Fruit fly (Drosophila melanogaster) whole organism, prepupa: Measurements from ENCODE around the gene CG14543.
A peak's percentile ranks its signal among the peaks of the same experiment; 100 is the strongest.

Source experiments
- Blimp-1 ChIP-seq: fragments of 200-800 bp; sonication (Bioruptor generic); optimal IDR thresholded peaks from 3 replicates; lab custom pipeline; 2017; ENCODE audit warnings: missing biosample characterization, missing genetic modification characterization, mild to moderate bottlenecking, moderate library complexity, missing genetic modification reagents
- CG10631 ChIP-seq: fragments of 200-800 bp; sonication (Bioruptor generic); optimal IDR thresholded peaks from 2 replicates; lab custom pipeline; 2016; ENCODE audit warnings: missing biosample characterization, missing genetic modification characterization
- CG11294 ChIP-seq: fragments of 200-800 bp; sonication (Bioruptor generic); IDR thresholded peaks from 2 replicates; pipeline ENCODE4 v1.3.6; 2022; ENCODE audit warnings: missing biosample characterization, missing genetic modification characterization
- CG11762 ChIP-seq: fragments of 200-800 bp; sonication (Bioruptor generic); optimal IDR thresholded peaks from 3 replicates; lab custom pipeline; 2016; ENCODE audit warnings: missing biosample characterization, missing genetic modification characterization; ENCODE audit not compliant: insufficient read depth
- CG11902 ChIP-seq: fragments of 200-800 bp; sonication (Bioruptor generic); optimal IDR thresholded peaks from 3 replicates; lab custom pipeline; 2016; ENCODE audit warnings: missing biosample characterization, missing genetic modification characterization
- CG15336 ChIP-seq: fragments of 200-800 bp; sonication (Bioruptor generic); IDR thresholded peaks from 2 replicates; pipeline ENCODE4 v1.3.6; 2022; ENCODE audit warnings: missing biosample characterization, missing genetic modification characterization
- CG1621 ChIP-seq: fragments of 200-800 bp; sonication (Bioruptor generic); optimal IDR thresholded peaks from 3 replicates; lab custom pipeline; 2018; ENCODE audit warnings: missing biosample characterization, mild to moderate bottlenecking, missing genetic modification characterization
- CG16779 ChIP-seq: fragments of 200-800 bp; sonication (Bioruptor generic); optimal IDR thresholded peaks from 3 replicates; lab custom pipeline; 2017; ENCODE audit warnings: missing biosample characterization, mild to moderate bottlenecking, missing genetic modification characterization
- CG3032 ChIP-seq: fragments of 200-800 bp; optimal IDR thresholded peaks from 2 replicates; lab custom pipeline; 2019; ENCODE audit warnings: missing biosample characterization, mild to moderate bottlenecking, missing genetic modification characterization, moderate library complexity
- CG32006 ChIP-seq: fragments of 200-800 bp; sonication (Bioruptor generic); optimal IDR thresholded peaks from 3 replicates; lab custom pipeline; 2017; ENCODE audit warnings: missing biosample characterization, mild to moderate bottlenecking, missing genetic modification characterization
- CG34406 ChIP-seq: fragments of 200-800 bp; sonication (Bioruptor generic); optimal IDR thresholded peaks from 3 replicates; lab custom pipeline; 2016; ENCODE audit warnings: missing biosample characterization, missing genetic modification characterization
- CG3919 ChIP-seq: fragments of 200-800 bp; sonication (Bioruptor generic); optimal IDR thresholded peaks from 3 replicates; lab custom pipeline; 2016; ENCODE audit warnings: missing biosample characterization, missing genetic modification characterization
- CG4318 ChIP-seq: fragments of 200-800 bp; sonication (Bioruptor generic); optimal IDR thresholded peaks from 3 replicates; lab custom pipeline; 2017; ENCODE audit warnings: missing biosample characterization, mild to moderate bottlenecking, missing genetic modification characterization
- CG6163 ChIP-seq: fragments of 200-800 bp; sonication (Bioruptor generic); IDR thresholded peaks from 3 replicates; pipeline ENCODE4 v1.3.6; 2022; ENCODE audit warnings: missing biosample characterization, missing genetic modification characterization
- CG6854 ChIP-seq: fragments of 200-800 bp; sonication (Bioruptor generic); optimal IDR thresholded peaks from 2 replicates; lab custom pipeline; 2017; ENCODE audit warnings: missing biosample characterization, mild to moderate bottlenecking, missing genetic modification characterization
- CG8119 ChIP-seq: fragments of 200-800 bp; sonication (Bioruptor generic); IDR thresholded peaks from 3 replicates; pipeline ENCODE4 v1.3.6; 2022; ENCODE audit warnings: missing biosample characterization, missing genetic modification characterization
- CG8632 ChIP-seq: fragments of 200-800 bp; sonication (Bioruptor generic); optimal IDR thresholded peaks from 3 replicates; lab custom pipeline; 2016; ENCODE audit warnings: missing biosample characterization, missing genetic modification characterization
- CG9139 ChIP-seq: fragments of 200-800 bp; sonication (Bioruptor generic); optimal IDR thresholded peaks from 3 replicates; lab custom pipeline; 2017; ENCODE audit warnings: missing biosample characterization, mild to moderate bottlenecking, missing genetic modification characterization
- Eip75B ChIP-seq: fragments of 200-800 bp; sonication (Bioruptor generic); optimal IDR thresholded peaks from 3 replicates; lab custom pipeline; 2016; ENCODE audit warnings: missing biosample characterization, missing genetic modification characterization
- Eip78C ChIP-seq: fragments of 200-800 bp; sonication (Bioruptor generic); peaks from one replicate; lab custom pipeline; 2016; ENCODE audit warnings: missing biosample characterization, missing genetic modification characterization
- Ets21C ChIP-seq: fragments of 200-800 bp; sonication (Bioruptor generic); optimal IDR thresholded peaks from 3 replicates; lab custom pipeline; 2016; ENCODE audit warnings: missing biosample characterization, missing genetic modification characterization
- Ets96B ChIP-seq: fragments of 200-800 bp; optimal IDR thresholded peaks from 2 replicates; lab custom pipeline; 2019; ENCODE audit warnings: missing biosample characterization, mild to moderate bottlenecking, missing genetic modification characterization, moderate library complexity
- Gug ChIP-seq: fragments of 200-800 bp; sonication (Bioruptor generic); IDR thresholded peaks from 2 replicates; pipeline ENCODE4 v1.3.6; 2022; ENCODE audit warnings: missing biosample characterization, missing genetic modification characterization
- Hr38 ChIP-seq: sonication (Bioruptor generic); optimal IDR thresholded peaks from 2 replicates; lab custom pipeline; 2016; ENCODE audit warnings: missing biosample characterization, missing genetic modification characterization
- Hr39 ChIP-seq: fragments of 200-800 bp; sonication (Bioruptor generic); optimal IDR thresholded peaks from 2 replicates; lab custom pipeline; 2016; ENCODE audit warnings: missing biosample characterization, missing genetic modification characterization
- Hr4 ChIP-seq: fragments of 200-800 bp; sonication (Bioruptor generic); optimal IDR thresholded peaks from 3 replicates; lab custom pipeline; 2016; ENCODE audit warnings: missing biosample characterization, missing genetic modification characterization
- Lpt ChIP-seq: fragments of 200-800 bp; sonication (Bioruptor generic); optimal IDR thresholded peaks from 3 replicates; lab custom pipeline; 2016; ENCODE audit warnings: missing biosample characterization, missing genetic modification characterization
- Met ChIP-seq: fragments of 200-800 bp; sonication (Bioruptor generic); optimal IDR thresholded peaks from 3 replicates; lab custom pipeline; 2016; ENCODE audit warnings: missing biosample characterization, missing genetic modification characterization
- OdsH ChIP-seq: fragments of 200-800 bp; sonication (Bioruptor generic); optimal IDR thresholded peaks from 3 replicates; lab custom pipeline; 2016; ENCODE audit warnings: missing biosample characterization, missing genetic modification characterization
- Smox ChIP-seq: fragments of 200-800 bp; sonication (Bioruptor generic); optimal IDR thresholded peaks from 3 replicates; lab custom pipeline; 2016; ENCODE audit warnings: missing biosample characterization, missing genetic modification characterization
- Sox102F ChIP-seq: fragments of 200-800 bp; sonication (Bioruptor generic); optimal IDR thresholded peaks from 2 replicates; lab custom pipeline; 2016; ENCODE audit warnings: missing biosample characterization, mild to moderate bottlenecking, missing genetic modification characterization
- Sox14 ChIP-seq: fragments of 200-800 bp; sonication (Bioruptor generic); optimal IDR thresholded peaks from 3 replicates; lab custom pipeline; 2016; ENCODE audit warnings: missing biosample characterization, missing genetic modification characterization
- Sox15 ChIP-seq: fragments of 200-800 bp; sonication (Bioruptor generic); optimal IDR thresholded peaks from 3 replicates; lab custom pipeline; 2016; ENCODE audit warnings: missing biosample characterization, missing genetic modification characterization
- achi ChIP-seq: fragments of 200-800 bp; sonication (Bioruptor generic); optimal IDR thresholded peaks from 3 replicates; lab custom pipeline; 2016; ENCODE audit warnings: missing biosample characterization, missing genetic modification characterization
- cyc ChIP-seq: fragments of 200-800 bp; sonication (Bioruptor generic); optimal IDR thresholded peaks from 3 replicates; lab custom pipeline; 2016; ENCODE audit warnings: missing biosample characterization, missing genetic modification characterization
- dsx ChIP-seq: fragments of 200-800 bp; optimal IDR thresholded peaks from 3 replicates; lab custom pipeline; 2019; ENCODE audit warnings: missing biosample characterization, mild to moderate bottlenecking, missing genetic modification characterization, moderate library complexity; ENCODE audit not compliant: poor library complexity, severe bottlenecking
- esn ChIP-seq: fragments of 200-800 bp; sonication (Bioruptor generic); optimal IDR thresholded peaks from 2 replicates; lab custom pipeline; 2016; ENCODE audit warnings: missing biosample characterization, mild to moderate bottlenecking, missing genetic modification characterization, moderate library complexity
- fd59A ChIP-seq: fragments of 200-800 bp; sonication (Bioruptor generic); optimal IDR thresholded peaks from 2 replicates; lab custom pipeline; 2017; ENCODE audit warnings: missing biosample characterization, mild to moderate bottlenecking, missing genetic modification characterization, missing genetic modification reagents
- fd85E ChIP-seq: fragments of 200-800 bp; sonication (Bioruptor generic); optimal IDR thresholded peaks from 3 replicates; lab custom pipeline; 2016; ENCODE audit warnings: missing biosample characterization, missing genetic modification characterization
- fkh ChIP-seq: fragments of 200-800 bp; sonication (Bioruptor generic); optimal IDR thresholded peaks from 3 replicates; lab custom pipeline; 2017; ENCODE audit warnings: missing biosample characterization, mild to moderate bottlenecking, missing genetic modification characterization, moderate library complexity
- net ChIP-seq: fragments of 200-800 bp; sonication (Bioruptor generic); optimal IDR thresholded peaks from 3 replicates; lab custom pipeline; 2016; ENCODE audit warnings: missing biosample characterization, missing genetic modification characterization
- pdm3 ChIP-seq: fragments of 200-800 bp; sonication (Bioruptor generic); optimal IDR thresholded peaks from 3 replicates; lab custom pipeline; 2016; ENCODE audit warnings: missing biosample characterization, missing genetic modification characterization
- spab ChIP-seq: fragments of 200-800 bp; sonication (Bioruptor generic); optimal IDR thresholded peaks from 2 replicates; lab custom pipeline; 2017; ENCODE audit warnings: missing biosample characterization, mild to moderate bottlenecking, missing genetic modification characterization, missing genetic modification reagents
- ss ChIP-seq, 2 experiments: fragments of 200-800 bp; sonication (Bioruptor generic); optimal IDR thresholded peaks; 2 replicates in 1 of 2; 3 replicates in 1 of 2; lab custom pipeline; 2017 to 2018; ENCODE audit warnings: mild to moderate bottlenecking in 2 of 2, missing biosample characterization in 2 of 2, missing genetic modification characterization in 2 of 2, moderate library complexity in 1 of 2
- svp ChIP-seq: fragments of 200-800 bp; sonication (Bioruptor generic); peaks from one replicate; lab custom pipeline; 2016; ENCODE audit warnings: missing biosample characterization, missing genetic modification characterization
- vri ChIP-seq: fragments of 200-800 bp; sonication (Bioruptor generic); optimal IDR thresholded peaks from 3 replicates; lab custom pipeline; 2016; ENCODE audit warnings: missing biosample characterization, mild to moderate bottlenecking, missing genetic modification characterization

Gene CG14543

DNA sequence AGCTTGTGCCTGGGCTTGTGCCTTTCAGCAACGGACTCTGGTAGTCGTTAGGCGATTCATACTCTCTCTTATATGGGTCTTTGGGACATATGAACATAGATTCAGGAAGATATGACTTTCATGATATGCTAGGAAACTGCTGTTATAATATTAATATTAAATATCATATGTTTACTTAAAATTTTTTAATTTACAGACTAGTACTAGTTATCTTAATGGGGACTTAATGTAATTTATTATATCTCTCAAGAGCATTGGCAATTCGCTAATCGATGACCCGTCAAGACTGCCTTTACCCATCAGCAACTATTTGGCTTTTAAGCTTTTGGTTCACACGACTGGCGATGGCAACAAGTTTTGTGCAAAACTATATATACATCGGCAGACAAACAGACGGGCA lies 37.2 kb upstream of the CG14543 start (continued):
- peak; percentile 68 for TF ChIP-seq Eip78C (GFP tag; lab: Kevin White, UChicago)
- peak; percentile 69 for TF ChIP-seq CG11294 (GFP tag; lab: Robert Waterston, UW)
- no peak for TF ChIP-seq svp (GFP tag; lab: Kevin White, UChicago)
- no peak for TF ChIP-seq Hr38 (GFP tag; lab: Kevin White, UChicago)
- no peak for TF ChIP-seq Blimp-1
- no peak for TF ChIP-seq Met (GFP tag; lab: Kevin White, UChicago)
- TF ChIP-seq esn (GFP tag; lab: Kevin White, UChicago), result no peak
- TF ChIP-seq Gug (GFP tag; lab: Robert Waterston, UW), result peak; percentile 76
- TF ChIP-seq OdsH (GFP tag; lab: Kevin White, UChicago), result peak; percentile 64
- peak; percentile 75 for TF ChIP-seq Hr4
- TF ChIP-seq Hr39, result no peak
- TF ChIP-seq Smox (GFP tag; lab: Kevin White, UChicago), result no peak
- no peak for TF ChIP-seq CG16779 (tag; lab: Kevin White, UChicago)
- TF ChIP-seq fd85E (GFP tag; lab: Kevin White, UChicago), result no peak
- peak; percentile 93 for TF ChIP-seq CG8119 (GFP tag; lab: Robert Waterston, UW)
- peak; percentile 91 for TF ChIP-seq CG32006 (GFP tag; lab: Kevin White, UChicago)
- TF ChIP-seq, all 60 proteins: peak for 29

DNA sequence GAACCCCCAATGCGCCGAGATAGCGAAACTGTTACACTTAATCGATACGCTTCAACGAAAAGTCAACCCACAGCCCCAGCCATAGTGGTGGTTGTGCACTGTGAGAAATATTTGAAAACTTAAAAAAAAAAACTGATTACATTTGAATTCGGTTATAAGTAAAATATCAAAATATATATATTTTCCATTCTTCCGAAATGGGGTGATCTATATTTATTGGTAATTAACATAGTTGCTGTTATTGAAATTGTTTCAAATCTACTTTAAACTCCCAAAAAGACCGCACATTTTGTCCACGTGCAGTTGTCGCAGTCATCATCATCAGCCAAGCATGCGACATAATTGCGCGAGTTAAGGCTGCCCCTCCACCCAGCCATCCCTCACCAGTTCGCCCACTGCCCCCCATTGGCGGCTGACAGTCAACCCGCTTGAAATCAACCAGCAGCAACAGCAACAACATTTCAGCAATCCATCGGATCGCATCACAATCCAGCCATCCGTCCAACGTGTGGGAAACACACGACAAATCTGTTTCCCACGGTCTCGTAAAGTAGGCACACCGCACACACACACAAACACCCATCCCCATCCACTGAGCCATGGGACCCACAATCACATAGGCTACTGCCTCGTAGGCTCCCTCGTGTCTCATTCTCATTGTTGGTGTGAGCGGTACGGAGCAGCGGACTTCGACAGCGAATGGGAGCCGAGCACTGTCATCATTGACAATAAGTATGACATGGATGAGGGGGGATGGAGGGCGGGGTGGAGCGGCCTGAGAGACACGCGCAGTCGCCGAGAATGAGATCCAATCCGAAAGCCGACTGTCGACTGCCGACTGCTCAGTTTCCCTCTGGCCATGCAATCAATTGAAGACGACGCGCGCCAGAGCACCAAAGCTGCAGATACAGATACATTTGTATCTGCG lies 35.9 kb upstream of the CG14543 start:
- TF ChIP-seq CG6854 (GFP tag; lab: Kevin White, UChicago), result no peak
- peak; percentile 88 for TF ChIP-seq CG32006 (GFP tag; lab: Kevin White, UChicago)
- TF ChIP-seq fkh (GFP tag; lab: Kevin White, UChicago), result no peak
- no peak for TF ChIP-seq dsx (GFP tag; lab: Kevin White, UChicago)
- TF ChIP-seq Sox14 (GFP tag; lab: Kevin White, UChicago), result peak; percentile 36
- peak; percentile 78 for TF ChIP-seq CG4318 (GFP tag; lab: Kevin White, UChicago)
- peak; percentile 6 for TF ChIP-seq Ets21C
- TF ChIP-seq Eip78C (GFP tag; lab: Kevin White, UChicago), result peak; percentile 89
- no peak for TF ChIP-seq Blimp-1
- TF ChIP-seq Smox (GFP tag; lab: Kevin White, UChicago), result peak; percentile 51
- TF ChIP-seq CG15336 (GFP tag; lab: Robert Waterston, UW), result peak; percentile 86
- TF ChIP-seq fd59A, result peak; percentile 55
- peak; percentile 61 for TF ChIP-seq Eip75B (GFP tag; lab: Kevin White, UChicago)
- TF ChIP-seq ss (GFP tag; optimal IDR thresholded peaks at IDR 0.05; lab: Kevin White, UChicago), result peak; percentile 9 to 61
- TF ChIP-seq CG11294 (GFP tag; lab: Robert Waterston, UW), result peak; percentile 19; the same call in 1 of the 2 replicates
- peak; percentile 72 for TF ChIP-seq Ets96B (tag; lab: Kevin White, UChicago)
- peak; percentile 62 for TF ChIP-seq CG8632 (GFP tag; lab: Kevin White, UChicago)
- peak; percentile 43 for TF ChIP-seq cyc (GFP tag; lab: Kevin White, UChicago)
- TF ChIP-seq CG6163 (GFP tag; lab: Robert Waterston, UW), result peak; percentile 81
- TF ChIP-seq CG9139 (GFP tag; lab: Kevin White, UChicago), result no peak
- peak; percentile 53 for TF ChIP-seq Sox15 (GFP tag; lab: Kevin White, UChicago)
- peak; percentile 77 for TF ChIP-seq achi (GFP tag; lab: Kevin White, UChicago)
- no peak for TF ChIP-seq fd85E (GFP tag; lab: Kevin White, UChicago)
- peak; percentile 68 for TF ChIP-seq CG3032 (tag; lab: Kevin White, UChicago)
- TF ChIP-seq svp (GFP tag; lab: Kevin White, UChicago), result no peak
- peak; percentile 76 for TF ChIP-seq CG10631
- TF ChIP-seq net (GFP tag; lab: Kevin White, UChicago), result peak; percentile 62
- TF ChIP-seq Lpt (GFP tag; lab: Kevin White, UChicago), result peak; percentile 25
- TF ChIP-seq CG1621 (tag; lab: Kevin White, UChicago), result peak; percentile 60
- peak; percentile 59 for TF ChIP-seq CG11762 (GFP tag; lab: Kevin White, UChicago)
- TF ChIP-seq Sox102F (GFP tag; lab: Kevin White, UChicago), result peak; percentile 26
- TF ChIP-seq CG11902 (GFP tag; lab: Kevin White, UChicago), result peak; percentile 47
- peak; percentile 73 for TF ChIP-seq CG34406
- peak; percentile 65 for TF ChIP-seq pdm3
- peak; percentile 58 for TF ChIP-seq Gug (GFP tag; lab: Robert Waterston, UW)
- peak; percentile 53 for TF ChIP-seq Met (GFP tag; lab: Kevin White, UChicago)
- TF ChIP-seq CG16779 (tag; lab: Kevin White, UChicago), result peak; percentile 40
- peak; percentile 66 for TF ChIP-seq spab (GFP tag; lab: Kevin White, UChicago)
- peak; percentile 27 for TF ChIP-seq vri (GFP tag; lab: Kevin White, UChicago)
- TF ChIP-seq CG3919 (GFP tag; lab: Kevin White, UChicago), result peak; percentile 62
- peak; percentile 36 for TF ChIP-seq Hr39
